Worm (Caenorhabditis elegans): ENCODE data around the gene C12D8.9.

Gene C12D8.9

DNA sequence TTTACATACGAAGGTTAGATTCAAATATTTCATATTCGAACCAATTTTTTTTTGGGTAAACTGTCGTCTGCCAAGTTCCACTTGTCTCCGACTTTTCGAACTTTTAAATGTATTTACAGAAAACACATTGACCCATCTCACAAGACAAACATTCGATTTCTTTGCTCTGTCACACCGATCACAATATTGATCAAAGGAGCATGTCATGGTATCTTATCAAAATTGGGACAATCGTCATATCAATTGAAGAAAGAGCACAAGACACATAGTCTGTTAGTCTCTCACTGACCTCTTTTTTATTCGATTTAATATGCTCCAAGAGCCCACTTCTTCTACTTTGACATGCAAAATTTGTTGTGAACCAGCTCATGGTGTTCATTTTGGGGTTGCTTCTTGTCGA lies 13.0 kb upstream of the C12D8.9 start, which contains the start of gene nhr-232:
nhr-232 (plus strand) TSS at position 121 of the 400 bp plus-strand sequence.
- no peak for TF ChIP-seq ama-1 (optimal IDR thresholded peaks at IDR 0.05)
- TF ChIP-seq dsc-1 (tag; optimal IDR thresholded peaks at IDR 0.05) = no peak
- TF ChIP-seq nhr-19 (GFP tag; conservative IDR thresholded peaks at IDR 0.05) = no peak
- no peak for TF ChIP-seq mep-1 (tag; optimal IDR thresholded peaks at IDR 0.05)
- no peak for TF ChIP-seq alr-1 (tag; optimal IDR thresholded peaks at IDR 0.05; ENCODE audit: borderline replicate concordance)
- no peak for TF ChIP-seq nhr-71 (tag; optimal IDR thresholded peaks at IDR 0.05)
- peak; percentile 70 for TF ChIP-seq elt-2 (tag; optimal IDR thresholded peaks at IDR 0.05)
- no peak for TF ChIP-seq efl-1 (optimal IDR thresholded peaks at IDR 0.05)
- TF ChIP-seq efl-1 (GFP tag; optimal IDR thresholded peaks at IDR 0.05 in 1 of 2) = peak in 1 of 2 experiments; percentile 39
- no peak for TF ChIP-seq ceh-63 (GFP tag; optimal IDR thresholded peaks at IDR 0.05)
- TF ChIP-seq C04F5.9 (tag; optimal IDR thresholded peaks at IDR 0.05) = no peak
- TF ChIP-seq pag-3 (tag; optimal IDR thresholded peaks at IDR 0.05; ENCODE audit: borderline replicate concordance, insufficient read depth) = no peak
- peak; percentile 17 for TF ChIP-seq lin-14 (GFP tag; optimal IDR thresholded peaks at IDR 0.05)
- peak in 1 of 2 experiments; percentile 32 for TF ChIP-seq lin-35 (GFP tag; optimal IDR thresholded peaks at IDR 0.05)
- no peak for TF ChIP-seq unc-130 (tag; optimal IDR thresholded peaks at IDR 0.05)
- TF ChIP-seq ztf-4 (tag; optimal IDR thresholded peaks at IDR 0.05) = no peak

DNA sequence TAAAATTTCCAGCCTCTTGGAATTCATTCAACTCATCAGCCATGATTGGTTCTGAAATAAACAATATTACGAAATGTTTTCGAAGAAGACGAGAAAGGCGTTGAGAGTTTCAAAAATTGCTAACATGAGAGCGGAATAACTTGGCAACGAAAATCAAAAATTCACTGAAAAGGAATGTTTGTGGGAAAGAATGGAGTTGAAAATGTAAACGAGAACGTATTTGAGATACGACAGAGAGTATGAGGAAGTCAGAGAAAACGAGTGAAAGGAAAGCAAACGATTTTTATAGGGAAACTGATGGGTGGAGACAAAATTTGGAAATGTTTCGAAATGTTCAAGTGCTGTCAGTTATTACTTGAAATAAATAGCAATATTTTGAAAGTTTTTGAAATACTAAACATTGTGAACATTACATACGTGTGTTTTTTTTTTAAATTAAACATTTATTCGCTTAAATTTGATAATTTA lies 12.0 kb upstream of the C12D8.9 start, which contains the start of gene rop-1:
rop-1 (minus strand) TSS at position 51 of the 468 bp plus-strand sequence.
- peak; percentile 67 for TF ChIP-seq skn-1 (tag; optimal IDR thresholded peaks at IDR 0.05)
- TF ChIP-seq lin-14 (GFP tag; optimal IDR thresholded peaks at IDR 0.05) = peak; percentile 35
- TF ChIP-seq nhr-11 (tag; optimal IDR thresholded peaks at IDR 0.05) = no peak
- peak; percentile 5 for TF ChIP-seq elt-2 (tag; optimal IDR thresholded peaks at IDR 0.05)
- peak in 1 of 3 experiments; percentile 3 for TF ChIP-seq ceh-82 (tag; optimal IDR thresholded peaks at IDR 0.05)
- peak in 1 of 2 experiments; percentile 26 for TF ChIP-seq efl-1 (optimal IDR thresholded peaks at IDR 0.05)
- peak in 1 of 2 experiments; percentile 4 for TF ChIP-seq efl-1 (GFP tag; optimal IDR thresholded peaks at IDR 0.05 in 1 of 2)
- no peak for TF ChIP-seq lin-13 (GFP tag; optimal IDR thresholded peaks at IDR 0.05)
- no peak for TF ChIP-seq ceh-63 (GFP tag; optimal IDR thresholded peaks at IDR 0.05)
- TF ChIP-seq nhr-20 (tag; optimal IDR thresholded peaks at IDR 0.05) = peak; percentile 10
- TF ChIP-seq hpl-2 (GFP tag; optimal IDR thresholded peaks at IDR 0.05) = no peak
- peak in 1 of 2 experiments; percentile 28 for TF ChIP-seq lin-35 (GFP tag; optimal IDR thresholded peaks at IDR 0.05)
- peak; percentile 89 for TF ChIP-seq blmp-1 (tag; optimal IDR thresholded peaks at IDR 0.05)
- TF ChIP-seq zag-1 (tag; optimal IDR thresholded peaks at IDR 0.05) = no peak
- TF ChIP-seq lsy-2 (tag; optimal IDR thresholded peaks at IDR 0.05) = peak in 1 of 2 experiments; percentile 52

DNA sequence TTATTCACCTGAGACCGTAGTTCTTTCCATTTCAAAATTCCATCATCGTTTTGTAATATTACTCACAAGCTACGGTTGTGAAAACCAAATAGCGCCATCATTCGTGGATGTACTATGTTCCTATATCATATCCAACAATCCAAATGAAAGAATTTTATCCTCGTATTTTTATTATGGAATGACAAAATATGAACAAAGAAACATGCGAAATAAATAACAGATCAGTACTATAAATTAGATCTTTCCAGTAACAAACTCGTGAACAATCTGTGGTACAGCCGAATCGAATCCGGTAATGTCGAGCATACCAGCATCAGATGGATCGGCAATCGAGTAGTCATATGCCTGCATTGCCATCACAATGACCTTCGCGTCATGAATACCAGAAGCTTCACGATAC lies 9.7 kb upstream of the C12D8.9 start:
- TF ChIP-seq ets-5 (GFP tag; IDR thresholded peaks at IDR 0.05) (no peak), zip-4 (GFP tag; optimal IDR thresholded peaks at IDR 0.05) (no peak), ceh-88 (GFP tag; IDR thresholded peaks at IDR 0.05) (no peak), lsy-2 (tag; optimal IDR thresholded peaks at IDR 0.05) (no peak), pax-3 (tag; optimal IDR thresholded peaks at IDR 0.05) (no peak), Y116A8C.19 (tag; optimal IDR thresholded peaks at IDR 0.05; ENCODE audit: borderline replicate concordance) (no peak), tlp-1 (tag; optimal IDR thresholded peaks at IDR 0.05) (no peak), unc-98 (GFP tag; IDR thresholded peaks at IDR 0.05) (no peak), vab-15 (tag; optimal IDR thresholded peaks at IDR 0.05) (no peak), ces-1 (GFP tag; optimal IDR thresholded peaks at IDR 0.05) (no peak), ceh-90 (tag; optimal IDR thresholded peaks at IDR 0.05) (no peak), grh-1 (GFP tag; IDR thresholded peaks at IDR 0.05) (no peak), nhr-11 (tag; optimal IDR thresholded peaks at IDR 0.05) (no peak)

DNA sequence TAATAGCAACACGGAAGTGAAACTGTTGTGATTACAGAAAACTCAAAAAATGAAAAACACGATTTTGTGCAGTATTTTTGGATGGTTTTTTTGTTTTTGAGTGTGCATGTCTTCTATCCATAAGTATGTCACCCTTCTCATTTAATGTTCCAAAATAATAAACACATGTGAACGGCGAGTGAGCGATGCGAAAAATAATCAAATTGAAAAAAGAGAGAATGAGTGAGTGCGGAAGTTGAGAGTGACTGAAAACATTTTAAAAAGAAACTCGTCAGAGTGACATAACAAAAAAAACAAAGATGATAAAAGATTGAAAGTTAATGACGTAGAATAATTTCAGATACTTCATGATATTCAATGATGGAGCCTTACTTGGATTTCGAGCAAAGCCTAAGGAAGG lies 6.5 kb upstream of the C12D8.9 start:
- TF ChIP-seq zag-1 (tag; optimal IDR thresholded peaks at IDR 0.05) (no peak), efl-1 (optimal IDR thresholded peaks at IDR 0.05) (no peak), efl-1 (GFP tag; optimal IDR thresholded peaks at IDR 0.05 in 1 of 2) (no peak), ces-1 (GFP tag; optimal IDR thresholded peaks at IDR 0.05) (no peak), fos-1 (tag; optimal IDR thresholded peaks at IDR 0.05) (no peak), isw-1 (GFP tag; IDR thresholded peaks at IDR 0.05) (no peak), nhr-28 (tag; optimal IDR thresholded peaks at IDR 0.05) (no peak), nhr-77 (tag; optimal IDR thresholded peaks at IDR 0.05) (no peak), lin-14 (GFP tag; optimal IDR thresholded peaks at IDR 0.05) (no peak), elt-2 (tag; optimal IDR thresholded peaks at IDR 0.05) (no peak), unc-86 (tag; optimal IDR thresholded peaks at IDR 0.05) (no peak), mep-1 (tag; optimal IDR thresholded peaks at IDR 0.05) (no peak), nhr-71 (tag; optimal IDR thresholded peaks at IDR 0.05) (no peak), nhr-20 (tag; optimal IDR thresholded peaks at IDR 0.05) (no peak), egl-27 (tag; optimal IDR thresholded peaks at IDR 0.05) (no peak), unc-30 (tag; optimal IDR thresholded peaks at IDR 0.05) (no peak), sox-4 (tag; optimal IDR thresholded peaks at IDR 0.05) (no peak), lin-35 (GFP tag; optimal IDR thresholded peaks at IDR 0.05) (no peak), jun-1 (tag; optimal IDR thresholded peaks at IDR 0.05) (no peak)

Data from whole organism, L1 larva.